ENCODE assay signal across 1 fruit fly cellular context in the genomic region with DNA sequence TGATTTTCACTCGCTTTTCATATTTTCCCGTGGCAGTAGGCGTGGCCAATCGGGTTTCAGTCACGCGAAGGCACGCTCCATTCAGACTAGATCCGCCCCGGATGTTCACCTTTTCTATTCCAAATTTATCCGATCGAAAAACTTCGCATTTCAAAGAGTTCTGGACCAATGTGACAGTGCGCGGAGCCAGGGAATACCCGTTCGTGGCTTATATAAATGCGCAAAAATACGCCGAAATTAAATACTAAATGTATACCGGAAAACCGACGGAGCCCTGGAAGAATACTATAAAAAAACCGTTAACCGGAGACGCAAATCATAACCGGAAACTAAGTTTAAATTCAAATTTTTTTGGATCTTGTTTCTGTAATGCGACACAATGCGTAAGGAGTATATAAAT.
TF ChIP-seq lines count a peak whose summit lies in the region.

A gene (minus strand): TSS at position 181 of the 400 bp plus-strand sequence.

TF ChIP-seq in whole organism, embryonic, 481 proteins besides CTCF, POLR2A, EP300 and RAD21 (continued from another document):
- TF ChIP-seq dm (GFP tag; optimal IDR thresholded peaks at IDR 0.05; lab: Kevin White, UChicago) (peak; percentile 53), CG13424 (tag; optimal IDR thresholded peaks at IDR 0.05; lab: Kevin White, UChicago) (peak; percentile 29), sr (GFP tag; IDR thresholded peaks at IDR 0.05; lab: Robert Waterston, UW) (no peak), Ets65A (GFP tag; lab: Kevin White, UChicago) (peak; percentile 97), vfl (GFP tag; optimal IDR thresholded peaks at IDR 0.05; lab: Kevin White, UChicago) (no peak), CG14050 (GFP tag; IDR thresholded peaks at IDR 0.05; lab: Robert Waterston, UW) (no peak), CG13624 (GFP tag; optimal IDR thresholded peaks at IDR 0.05; lab: Kevin White, UChicago) (peak; percentile 68), trem (tag; optimal IDR thresholded peaks at IDR 0.05; lab: Kevin White, UChicago) (peak; percentile 79), hkb (optimal IDR thresholded peaks at IDR 0.05; lab: Kevin White, UChicago) (no peak), hkb (GFP tag; IDR thresholded peaks at IDR 0.05; lab: Robert Waterston, UW) (peak; percentile 58), CG11723 (GFP tag; optimal IDR thresholded peaks at IDR 0.05; lab: Kevin White, UChicago) (peak; percentile 28), bab2 (GFP tag; optimal IDR thresholded peaks at IDR 0.05; lab: Kevin White, UChicago) (peak; percentile 20), CG14667 (GFP tag; IDR thresholded peaks at IDR 0.05; lab: Robert Waterston, UW) (no peak), zfh2 (GFP tag; optimal IDR thresholded peaks at IDR 0.05; lab: Kevin White, UChicago) (peak; percentile 6), trh (GFP tag; optimal IDR thresholded peaks at IDR 0.05; lab: Kevin White, UChicago) (no peak), CG14441 (GFP tag; IDR thresholded peaks at IDR 0.05; lab: Robert Waterston, UW) (no peak), org-1 (GFP tag; optimal IDR thresholded peaks at IDR 0.05; lab: Kevin White, UChicago) (peak; percentile 40), maf-S (GFP tag; optimal IDR thresholded peaks at IDR 0.05; lab: Kevin White, UChicago) (peak; percentile 40), her (GFP tag; optimal IDR thresholded peaks at IDR 0.05; lab: Kevin White, UChicago) (no peak), Fer3 (tag; optimal IDR thresholded peaks at IDR 0.05; lab: Kevin White, UChicago) (peak; percentile 53), Rx (GFP tag; IDR thresholded peaks at IDR 0.05; lab: Robert Waterston, UW) (no peak), NC2β (GFP tag; optimal IDR thresholded peaks at IDR 0.05; lab: Kevin White, UChicago) (peak; percentile 83), schlank (tag; optimal IDR thresholded peaks at IDR 0.05; lab: Kevin White, UChicago) (no peak), CG10462 (GFP tag; optimal IDR thresholded peaks at IDR 0.05; lab: Kevin White, UChicago) (peak; percentile 48), insv (GFP tag; optimal IDR thresholded peaks at IDR 0.05; lab: Kevin White, UChicago) (peak in 1 of 2 experiments; percentile 55), hb (GFP tag; IDR thresholded peaks at IDR 0.05; lab: Robert Waterston, UW; ENCODE audit: partially characterized antibody) (no peak), zf30C (GFP tag; optimal IDR thresholded peaks at IDR 0.05; lab: Kevin White, UChicago) (peak; percentile 23), Taf1 (GFP tag; IDR thresholded peaks at IDR 0.05; lab: Robert Waterston, UW) (no peak), Pdp1 (GFP tag; optimal IDR thresholded peaks at IDR 0.05; lab: Kevin White, UChicago) (peak; percentile 32 to 86), NfI (GFP tag; optimal IDR thresholded peaks at IDR 0.05; lab: Kevin White, UChicago) (peak; percentile 74), Poxn (GFP tag; IDR thresholded peaks at IDR 0.05; lab: Robert Waterston, UW) (no peak), CG17829 (tag; optimal IDR thresholded peaks at IDR 0.05; lab: Kevin White, UChicago) (peak; percentile 75), seq (GFP tag; IDR thresholded peaks at IDR 0.05; lab: Robert Waterston, UW) (no peak; the same call in 1 of the 2 replicates), slp2 (GFP tag; optimal IDR thresholded peaks at IDR 0.05; lab: Kevin White, UChicago) (peak; percentile 50), sens (GFP tag; lab: Kevin White, UChicago) (peak; percentile 75), CG42726 (GFP tag; IDR thresholded peaks at IDR 0.05; lab: Robert Waterston, UW; ENCODE audit: partially characterized antibody) (peak; percentile 48; the same call in 1 of the 2 replicates), CG7372 (GFP tag; IDR thresholded peaks at IDR 0.05; lab: Robert Waterston, UW) (no peak), CG4424 (GFP tag; optimal IDR thresholded peaks at IDR 0.05; lab: Kevin White, UChicago) (peak; percentile 37), CG12071 (GFP tag; optimal IDR thresholded peaks at IDR 0.05; lab: Kevin White, UChicago) (peak; percentile 41), Bteb2 (GFP tag; optimal IDR thresholded peaks at IDR 0.05; lab: Kevin White, UChicago) (peak; percentile 79), odd (GFP tag; optimal IDR thresholded peaks at IDR 0.05; lab: Kevin White, UChicago) (peak; percentile 19), wor (GFP tag; IDR thresholded peaks at IDR 0.05; lab: Robert Waterston, UW) (no peak), esg (GFP tag; conservative IDR thresholded peaks at IDR 0.05; lab: Robert Waterston, UW) (no peak), HLH54F (GFP tag; optimal IDR thresholded peaks at IDR 0.05; lab: Kevin White, UChicago) (peak; percentile 42), CG30020 (tag; optimal IDR thresholded peaks at IDR 0.05; lab: Kevin White, UChicago) (peak; percentile 46), bigmax (GFP tag; optimal IDR thresholded peaks at IDR 0.05; lab: Kevin White, UChicago) (peak; percentile 2), tio (GFP tag; optimal IDR thresholded peaks at IDR 0.05; lab: Kevin White, UChicago) (no peak), HHEX (GFP tag; optimal IDR thresholded peaks at IDR 0.05; lab: Kevin White, UChicago) (peak; percentile 69), Deaf1 (tag; optimal IDR thresholded peaks at IDR 0.05; lab: Kevin White, UChicago) (peak; percentile 40), grau (tag; optimal IDR thresholded peaks at IDR 0.05; lab: Kevin White, UChicago) (peak; percentile 50), unc-4 (GFP tag; IDR thresholded peaks at IDR 0.05; lab: Robert Waterston, UW; ENCODE audit: partially characterized antibody) (no peak), tll (GFP tag; optimal IDR thresholded peaks at IDR 0.05; lab: Kevin White, UChicago) (no peak), CG17568 (GFP tag; optimal IDR thresholded peaks at IDR 0.05; lab: Kevin White, UChicago) (peak; percentile 74), crol (GFP tag; IDR thresholded peaks at IDR 0.05; lab: Robert Waterston, UW) (no peak), CG7556 (GFP tag; optimal IDR thresholded peaks at IDR 0.05; lab: Kevin White, UChicago) (peak; percentile 43), mirr (GFP tag; optimal IDR thresholded peaks at IDR 0.05; lab: Kevin White, UChicago) (peak; percentile 47), luna (GFP tag; optimal IDR thresholded peaks at IDR 0.05; lab: Kevin White, UChicago) (peak; percentile 15), gce (GFP tag; IDR thresholded peaks at IDR 0.05; lab: Robert Waterston, UW) (no peak), h (optimal IDR thresholded peaks at IDR 0.05; lab: Kevin White, UChicago) (no peak), CG12744 (GFP tag; optimal IDR thresholded peaks at IDR 0.05; lab: Kevin White, UChicago) (peak; percentile 48), btn (GFP tag; optimal IDR thresholded peaks at IDR 0.05; lab: Kevin White, UChicago) (peak; percentile 16), fd64A (GFP tag; optimal IDR thresholded peaks at IDR 0.05; lab: Kevin White, UChicago) (peak; percentile 41), CG6654 (GFP tag; optimal IDR thresholded peaks at IDR 0.05; lab: Kevin White, UChicago) (no peak), br (optimal IDR thresholded peaks at IDR 0.05; lab: Kevin White, UChicago) (no peak), CG17802 (tag; optimal IDR thresholded peaks at IDR 0.05; lab: Kevin White, UChicago) (no peak), amos (GFP tag; IDR thresholded peaks at IDR 0.05; lab: Robert Waterston, UW; ENCODE audit: partially characterized antibody) (no peak; the same call in 1 of the 2 replicates), CG7963 (GFP tag; IDR thresholded peaks at IDR 0.05; lab: Robert Waterston, UW; ENCODE audit: partially characterized antibody) (no peak), Chrac-16 (GFP tag; optimal IDR thresholded peaks at IDR 0.05; lab: Kevin White, UChicago) (no peak), Atf-2 (GFP tag; optimal IDR thresholded peaks at IDR 0.05; lab: Kevin White, UChicago) (peak; percentile 16), Hmx (GFP tag; optimal IDR thresholded peaks at IDR 0.05; lab: Kevin White, UChicago) (no peak), H15 (GFP tag; IDR thresholded peaks at IDR 0.05; lab: Robert Waterston, UW) (no peak), CG10366 (GFP tag; IDR thresholded peaks at IDR 0.05; lab: Robert Waterston, UW) (peak; percentile 35; the same call in 1 of the 2 replicates), CG1647 (GFP tag; optimal IDR thresholded peaks at IDR 0.05; lab: Kevin White, UChicago) (no peak), CG12659 (GFP tag; optimal IDR thresholded peaks at IDR 0.05; lab: Kevin White, UChicago) (peak; percentile 88), Dbx (GFP tag; IDR thresholded peaks at IDR 0.05; lab: Robert Waterston, UW) (peak; percentile 35; the same call in 1 of the 3 replicates), CG7745 (tag; optimal IDR thresholded peaks at IDR 0.05; lab: Kevin White, UChicago) (no peak), fd96Cb (tag; optimal IDR thresholded peaks at IDR 0.05; lab: Kevin White, UChicago) (no peak), Doc2 (GFP tag; IDR thresholded peaks at IDR 0.05; lab: Robert Waterston, UW) (no peak), CG2889 (GFP tag; IDR thresholded peaks at IDR 0.05; lab: Robert Waterston, UW) (no peak), Sox100B (GFP tag; optimal IDR thresholded peaks at IDR 0.05; lab: Kevin White, UChicago) (peak; percentile 18), phol (tag; optimal IDR thresholded peaks at IDR 0.05; lab: Kevin White, UChicago) (peak; percentile 67), Eip74EF (GFP tag; optimal IDR thresholded peaks at IDR 0.05; lab: Kevin White, UChicago) (peak in 1 of 2 experiments; percentile 48), ttk (GFP tag; IDR thresholded peaks at IDR 0.05; lab: Robert Waterston, UW) (no peak), CHES-1-like (GFP tag; optimal IDR thresholded peaks at IDR 0.05; lab: Kevin White, UChicago) (peak; percentile 61), CG31224 (GFP tag; IDR thresholded peaks at IDR 0.05; lab: Robert Waterston, UW) (no peak), zfh1 (GFP tag; IDR thresholded peaks at IDR 0.05; lab: Robert Waterston, UW) (peak; percentile 64; the same call in 2 of the 3 replicates), usp (GFP tag; optimal IDR thresholded peaks at IDR 0.05; lab: Kevin White, UChicago) (no peak), sqz (GFP tag; optimal IDR thresholded peaks at IDR 0.05; lab: Kevin White, UChicago) (peak; percentile 40), CG11504 (tag; optimal IDR thresholded peaks at IDR 0.05; lab: Kevin White, UChicago) (peak; percentile 72), C15 (GFP tag; IDR thresholded peaks at IDR 0.05; lab: Robert Waterston, UW) (no peak), BEAF-32 (GFP tag; optimal IDR thresholded peaks at IDR 0.05; lab: Kevin White, UChicago) (peak; percentile 47), zen2 (GFP tag; IDR thresholded peaks at IDR 0.05; lab: Robert Waterston, UW; ENCODE audit: partially characterized antibody) (no peak), mld (GFP tag; IDR thresholded peaks at IDR 0.05; lab: Robert Waterston, UW; ENCODE audit: partially characterized antibody) (no peak), Lhr (GFP tag; optimal IDR thresholded peaks at IDR 0.05; lab: Kevin White, UChicago) (peak; percentile 88), Myb (GFP tag; optimal IDR thresholded peaks at IDR 0.05; lab: Kevin White, UChicago) (peak; percentile 99), gro (GFP tag; optimal IDR thresholded peaks at IDR 0.05; lab: Kevin White, UChicago) (peak; percentile 77), ems (GFP tag; optimal IDR thresholded peaks at IDR 0.05; lab: Kevin White, UChicago) (peak; percentile 66), CG6272 (GFP tag; IDR thresholded peaks at IDR 0.05; lab: Robert Waterston, UW) (no peak), Six4 (GFP tag; optimal IDR thresholded peaks at IDR 0.05; lab: Kevin White, UChicago) (no peak), Doc3 (GFP tag; IDR thresholded peaks at IDR 0.05; lab: Robert Waterston, UW; ENCODE audit: partially characterized antibody) (no peak), CG17186 (GFP tag; optimal IDR thresholded peaks at IDR 0.05; lab: Kevin White, UChicago) (peak; percentile 77), Nf-YC (tag; optimal IDR thresholded peaks at IDR 0.05; lab: Kevin White, UChicago) (peak; percentile 59), Mrtf (GFP tag; IDR thresholded peaks at IDR 0.05; lab: Robert Waterston, UW) (no peak), CG7271 (tag; optimal IDR thresholded peaks at IDR 0.05; lab: Kevin White, UChicago) (peak; percentile 26), CG31441 (GFP tag; IDR thresholded peaks at IDR 0.05; lab: Robert Waterston, UW) (peak; percentile 70), CG34376 (GFP tag; optimal IDR thresholded peaks at IDR 0.05; lab: Kevin White, UChicago) (peak; percentile 75), danr (GFP tag; IDR thresholded peaks at IDR 0.05; lab: Robert Waterston, UW) (no peak), tx (GFP tag; optimal IDR thresholded peaks at IDR 0.05; lab: Kevin White, UChicago) (no peak), CG4404 (GFP tag; IDR thresholded peaks at IDR 0.05; lab: Robert Waterston, UW) (no peak), H2.0 (GFP tag; IDR thresholded peaks at IDR 0.05; lab: Robert Waterston, UW) (no peak), CG5245 (GFP tag; optimal IDR thresholded peaks at IDR 0.05; lab: Kevin White, UChicago) (peak; percentile 27), CG13287 (GFP tag; IDR thresholded peaks at IDR 0.05; lab: Robert Waterston, UW; ENCODE audit: partially characterized antibody) (peak; percentile 44; the same call in 1 of the 2 replicates), CG32767 (GFP tag; IDR thresholded peaks at IDR 0.05; lab: Robert Waterston, UW) (peak; percentile 38; the same call in 1 of the 2 replicates), CG3407 (GFP tag; optimal IDR thresholded peaks at IDR 0.05; lab: Kevin White, UChicago) (peak; percentile 39), CG5953 (GFP tag; IDR thresholded peaks at IDR 0.05; lab: Robert Waterston, UW) (no peak), CG18262 (tag; optimal IDR thresholded peaks at IDR 0.05; lab: Kevin White, UChicago) (peak; percentile 50), Fer1 (GFP tag; optimal IDR thresholded peaks at IDR 0.05; lab: Kevin White, UChicago) (peak; percentile 80), oc (tag; optimal IDR thresholded peaks at IDR 0.05; lab: Kevin White, UChicago) (peak; percentile 24), CG17328 (GFP tag; IDR thresholded peaks at IDR 0.05; lab: Robert Waterston, UW) (peak; percentile 39; the same call in 1 of the 2 replicates), CG18599 (GFP tag; optimal IDR thresholded peaks at IDR 0.05; lab: Kevin White, UChicago) (peak; percentile 71), CG13775 (GFP tag; optimal IDR thresholded peaks at IDR 0.05; lab: Kevin White, UChicago) (peak; percentile 66), cg (GFP tag; optimal IDR thresholded peaks at IDR 0.05; lab: Kevin White, UChicago) (peak; percentile 17), CoRest (tag; optimal IDR thresholded peaks at IDR 0.05; lab: Kevin White, UChicago) (peak; percentile 86), CG17359 (tag; optimal IDR thresholded peaks at IDR 0.05; lab: Kevin White, UChicago) (peak; percentile 41), ATbp (GFP tag; optimal IDR thresholded peaks at IDR 0.05; lab: Kevin White, UChicago) (peak; percentile 55)
TF ChIP-seq in whole organism, embryonic: peak in this region for 272.
